Fruit fly (Drosophila melanogaster): Measurements from ENCODE around the gene sqz.

sqz gene

dm6 chr3R:19187717-19188149, 23.7 kb downstream of the sqz start (continued):
- TF ChIP-seq CG32767 (GFP tag; IDR thresholded peaks at IDR 0.05) (no peak), CG31441 (GFP tag; IDR thresholded peaks at IDR 0.05) (0 out of 2 replicates have a peak, but pooled peaks have one; percentile 15), row (GFP tag; IDR thresholded peaks at IDR 0.05) (peak; percentile 68), grn (GFP tag; optimal IDR thresholded peaks at IDR 0.05) (no peak), CrebB (tag; optimal IDR thresholded peaks at IDR 0.05) (no peak), Hr51 (GFP tag; optimal IDR thresholded peaks at IDR 0.05) (peak in 1 of 2 experiments; percentile 65), CG2712 (tag; optimal IDR thresholded peaks at IDR 0.05) (peak; percentile 14), lab (GFP tag; optimal IDR thresholded peaks at IDR 0.05) (peak; percentile 21), nom (GFP tag; optimal IDR thresholded peaks at IDR 0.05) (peak; percentile 35), Ada2b (GFP tag; IDR thresholded peaks at IDR 0.05) (peak; percentile 25; the same call in 1 of the 2 replicates), CG17361 (GFP tag; IDR thresholded peaks at IDR 0.05) (0 out of 3 replicates have a peak, but pooled peaks have one; percentile 21), CG13296 (GFP tag; optimal IDR thresholded peaks at IDR 0.05) (peak; percentile 44), bsh (GFP tag; optimal IDR thresholded peaks at IDR 0.05) (peak in 1 of 2 experiments; percentile 83), Gsc (GFP tag; IDR thresholded peaks at IDR 0.05) (no peak), Fer1 (GFP tag; optimal IDR thresholded peaks at IDR 0.05) (peak; percentile 19), CG6272 (GFP tag; IDR thresholded peaks at IDR 0.05) (no peak), CG15696 (tag; optimal IDR thresholded peaks at IDR 0.05) (no peak), abd-A (tag; optimal IDR thresholded peaks at IDR 0.05) (peak; percentile 15), CG9932 (GFP tag; IDR thresholded peaks at IDR 0.05) (no peak), CG30403 (GFP tag; optimal IDR thresholded peaks at IDR 0.05) (peak; percentile 24), pros (GFP tag; optimal IDR thresholded peaks at IDR 0.05) (peak; percentile 12), twi (tag; optimal IDR thresholded peaks at IDR 0.05) (no peak), CG18599 (GFP tag; optimal IDR thresholded peaks at IDR 0.05) (peak; percentile 4), trh (GFP tag; optimal IDR thresholded peaks at IDR 0.05) (no peak), esg (GFP tag; conservative IDR thresholded peaks at IDR 0.05) (0 out of 2 replicates have a peak, but pooled peaks have one; percentile 9), dpn (GFP tag; optimal IDR thresholded peaks at IDR 0.05) (peak in 1 of 2 experiments; percentile 16), CG17612 (GFP tag; IDR thresholded peaks at IDR 0.05) (peak; percentile 98), CG8924 (tag; optimal IDR thresholded peaks at IDR 0.05) (peak; percentile 31), bab2 (GFP tag; optimal IDR thresholded peaks at IDR 0.05) (no peak), CG15269 (tag; optimal IDR thresholded peaks at IDR 0.05) (peak; percentile 60), CG7839 (tag; optimal IDR thresholded peaks at IDR 0.05) (peak; percentile 3), Blimp-1 (GFP tag; optimal IDR thresholded peaks at IDR 0.05) (peak; percentile 16), CG16779 (GFP tag; IDR thresholded peaks at IDR 0.05) (no peak), CG5180 (GFP tag; optimal IDR thresholded peaks at IDR 0.05) (peak; percentile 27), dmrt99B (tag; optimal IDR thresholded peaks at IDR 0.05) (peak; percentile 63), CG11695 (GFP tag; IDR thresholded peaks at IDR 0.05) (0 out of 3 replicates have a peak, but pooled peaks have one; percentile 23), CG12391 (tag; optimal IDR thresholded peaks at IDR 0.05) (peak; percentile 19), ind (GFP tag; optimal IDR thresholded peaks at IDR 0.05) (peak; percentile 42), CG10147 (GFP tag; optimal IDR thresholded peaks at IDR 0.05) (peak; percentile 11), unpg (GFP tag; optimal IDR thresholded peaks at IDR 0.05) (peak; percentile 27), Hmr (GFP tag; optimal IDR thresholded peaks at IDR 0.05) (peak; percentile 35), Dek (tag; optimal IDR thresholded peaks at IDR 0.05) (no peak), CG10209 (GFP tag; optimal IDR thresholded peaks at IDR 0.05) (peak; percentile 6), scrt (GFP tag; optimal IDR thresholded peaks at IDR 0.05) (peak; percentile 14), Meics (GFP tag; optimal IDR thresholded peaks at IDR 0.05) (peak; percentile 21), Hsf (GFP tag; optimal IDR thresholded peaks at IDR 0.05) (peak; percentile 18), Fer3 (tag; optimal IDR thresholded peaks at IDR 0.05) (peak; percentile 16), Ssrp (tag; optimal IDR thresholded peaks at IDR 0.05) (peak; percentile 23), tap (tag; optimal IDR thresholded peaks at IDR 0.05) (peak; percentile 38)

Data from whole organism, embryonic.